Worm (Caenorhabditis elegans) whole organism, L1 larva: ENCODE data around the gene C05C10.8.

Source experiments
- alr-1 ChIP-seq: fragments of 200-800 bp; sonication (Bioruptor generic); optimal IDR thresholded peaks from 2 replicates; lab custom pipeline; 2018; ENCODE audit warnings: borderline replicate concordance, mild to moderate bottlenecking, missing genetic modification characterization, missing compliant biosample characterization
- aly-2 ChIP-seq: fragments of 150-350 bp; optimal IDR thresholded peaks from 2 replicates; lab custom pipeline; 2014; ENCODE audit warnings: missing biosample characterization, missing genetic modification characterization
- ceh-82 ChIP-seq, 3 experiments: fragments of 150-350 bp in 1 of 3; sonication (generic microtip) in 2 of 3; optimal IDR thresholded peaks; 2 replicates each; lab custom pipeline; 2014 to 2017; ENCODE audit warnings: missing biosample characterization in 3 of 3, missing genetic modification characterization in 3 of 3
- egl-27 ChIP-seq, 2 experiments: fragments of 150-350 bp in 1 of 2; sonication (generic microtip); optimal IDR thresholded peaks; 3 replicates each; lab custom pipeline; 2017 to 2018; ENCODE audit warnings: missing biosample characterization in 2 of 2, missing genetic modification characterization in 2 of 2, missing genetic modification reagents in 2 of 2
- lin-15B ChIP-seq: fragments of 150-350 bp; sonication (generic microtip); optimal IDR thresholded peaks from 3 replicates; lab custom pipeline; 2014; ENCODE audit warnings: missing biosample characterization, missing genetic modification characterization
- nhr-11 ChIP-seq: fragments of 150-350 bp; optimal IDR thresholded peaks from 2 replicates; lab custom pipeline; 2014; ENCODE audit warnings: missing biosample characterization, missing genetic modification characterization
- nhr-19 ChIP-seq: fragments of 200-800 bp; sonication (Bioruptor generic); conservative IDR thresholded peaks from 2 replicates; pipeline ENCODE4 v1.3.6; 2022; ENCODE audit warnings: missing genetic modification characterization, missing compliant biosample characterization
- nhr-28 ChIP-seq: fragments of 150-350 bp; optimal IDR thresholded peaks from 2 replicates; lab custom pipeline; 2014; ENCODE audit warnings: missing biosample characterization, missing genetic modification characterization
- nhr-77 ChIP-seq: fragments of 150-350 bp; optimal IDR thresholded peaks from 2 replicates; lab custom pipeline; 2014; ENCODE audit warnings: missing biosample characterization, missing genetic modification characterization
- skn-1 ChIP-seq: fragments of 150-350 bp; optimal IDR thresholded peaks from 2 replicates; lab custom pipeline; 2014; ENCODE audit warnings: missing biosample characterization, missing genetic modification characterization
- unc-62 ChIP-seq: fragments of 150-350 bp; optimal IDR thresholded peaks from 2 replicates; lab custom pipeline; 2014; ENCODE audit warnings: missing biosample characterization, missing genetic modification reagents, missing genetic modification characterization
- vab-15 ChIP-seq: sonication (generic microtip); optimal IDR thresholded peaks from 2 replicates; lab custom pipeline; 2017; ENCODE audit warnings: missing genotype, mild to moderate bottlenecking, missing genetic modification characterization, missing compliant biosample characterization

ce11 chrII:9943246-9943645 is 25.4 kb upstream of the C05C10.8 start:
- TF ChIP-seq skn-1 (tag; lab: Kevin White, UChicago) = no peak
- TF ChIP-seq egl-27 (tag; optimal IDR thresholded peaks at IDR 0.05; lab: Kevin White, UChicago) = no peak
- no peak for TF ChIP-seq lin-15B (tag; lab: Kevin White, UChicago)
- no peak for TF ChIP-seq nhr-11 (tag; lab: Kevin White, UChicago)
- TF ChIP-seq ceh-82 (tag; optimal IDR thresholded peaks at IDR 0.05; lab: Kevin White, UChicago) = no peak
- TF ChIP-seq unc-62 (GFP tag; lab: Kevin White, UChicago) = no peak
- TF ChIP-seq nhr-19 (GFP tag; lab: Robert Waterston, UW) = no peak
- TF ChIP-seq aly-2 = no peak
- TF ChIP-seq vab-15 (tag; lab: Kevin White, UChicago) = no peak
- no peak for TF ChIP-seq alr-1 (tag; lab: Kevin White, UChicago)
- TF ChIP-seq nhr-77 (tag; lab: Kevin White, UChicago) = no peak
- no peak for TF ChIP-seq nhr-28 (tag; lab: Kevin White, UChicago)
